Fruit fly (Drosophila melanogaster) whole organism, embryonic: Measurements from ENCODE around the gene Yif1.
A peak's percentile ranks its signal among the peaks of the same experiment; 100 is the strongest.

Source experiments
- Atf-2 ChIP-seq: fragments of 200-800 bp; sonication (Bioruptor generic); optimal IDR thresholded peaks from 2 replicates; lab custom pipeline; 2016; ENCODE audit warnings: missing biosample characterization, missing genetic modification characterization
- BtbVII ChIP-seq: fragments of 200-800 bp; sonication (Bioruptor generic); optimal IDR thresholded peaks from 3 replicates; lab custom pipeline; 2017; ENCODE audit warnings: missing biosample characterization, mild to moderate bottlenecking, missing genetic modification characterization
- CG1024 ChIP-seq: fragments of 200-800 bp; sonication (Bioruptor generic); IDR thresholded peaks from 2 replicates; pipeline ENCODE4 v1.3.6; 2022; ENCODE audit warnings: missing biosample characterization, missing genetic modification characterization
- CG14014 ChIP-seq: fragments of 200-800 bp; sonication (Bioruptor generic); IDR thresholded peaks from 2 replicates; pipeline ENCODE4 v1.3.6; 2022; ENCODE audit warnings: missing biosample characterization, missing genetic modification characterization
- CG14710 ChIP-seq: fragments of 200-800 bp; sonication (Bioruptor generic); optimal IDR thresholded peaks from 3 replicates; lab custom pipeline; 2019; ENCODE audit warnings: missing biosample characterization, mild to moderate bottlenecking, missing genetic modification characterization, moderate library complexity
- CG15514 ChIP-seq: fragments of 200-800 bp; sonication (Bioruptor generic); optimal IDR thresholded peaks from 3 replicates; lab custom pipeline; 2017; ENCODE audit warnings: missing biosample characterization, missing genetic modification characterization, mild to moderate bottlenecking, moderate library complexity, missing genetic modification reagents
- CG1647 ChIP-seq: fragments of 200-800 bp; sonication (Bioruptor generic); optimal IDR thresholded peaks from 3 replicates; lab custom pipeline; 2016; ENCODE audit warnings: missing biosample characterization, missing genetic modification characterization
- CG16813 ChIP-seq: fragments of 200-800 bp; sonication (Bioruptor generic); IDR thresholded peaks from 3 replicates; pipeline ENCODE4 v1.3.6; 2022; ENCODE audit warnings: missing biosample characterization, missing genetic modification characterization; ENCODE audit not compliant: partially characterized antibody
- CG16863 ChIP-seq: fragments of 200-800 bp; sonication (Bioruptor generic); optimal IDR thresholded peaks from 3 replicates; lab custom pipeline; 2016; ENCODE audit warnings: missing biosample characterization, missing genetic modification characterization
- CG17361 ChIP-seq: fragments of 200-800 bp; sonication (Bioruptor generic); IDR thresholded peaks from 3 replicates; pipeline ENCODE4 v1.3.6; 2022; ENCODE audit warnings: missing biosample characterization, missing genetic modification characterization
- CG18262 ChIP-seq: fragments of 200-800 bp; optimal IDR thresholded peaks from 3 replicates; lab custom pipeline; 2019; ENCODE audit warnings: missing biosample characterization, mild to moderate bottlenecking, missing genetic modification characterization, moderate library complexity
- CG18476 ChIP-seq: fragments of 200-800 bp; sonication (Bioruptor generic); optimal IDR thresholded peaks from 2 replicates; lab custom pipeline; 2016; ENCODE audit warnings: missing biosample characterization, mild to moderate bottlenecking, missing genetic modification characterization
- CG18619 ChIP-seq: fragments of 200-800 bp; sonication (Bioruptor generic); optimal IDR thresholded peaks from 3 replicates; lab custom pipeline; 2017; ENCODE audit warnings: missing biosample characterization, mild to moderate bottlenecking, missing genetic modification characterization
- CG30403 ChIP-seq: fragments of 200-800 bp; sonication (Bioruptor generic); optimal IDR thresholded peaks from 3 replicates; lab custom pipeline; 2016; ENCODE audit warnings: missing biosample characterization, missing genetic modification characterization
- CG31224 ChIP-seq: fragments of 200-800 bp; sonication (Bioruptor generic); IDR thresholded peaks from 2 replicates; pipeline ENCODE4 v1.3.6; 2022; ENCODE audit warnings: missing biosample characterization, missing genetic modification characterization
- CG3726 ChIP-seq: fragments of 200-800 bp; sonication (Bioruptor generic); IDR thresholded peaks from 3 replicates; pipeline ENCODE4, ENCODE4 v1.3.6; 2022; ENCODE audit warnings: missing biosample characterization, missing genetic modification characterization
- CG3847 ChIP-seq: fragments of 200-800 bp; sonication (Bioruptor generic); IDR thresholded peaks from 2 replicates; pipeline ENCODE4 v1.3.6; 2022; ENCODE audit warnings: missing biosample characterization, missing genetic modification characterization
- CG6854 ChIP-seq: fragments of 200-800 bp; sonication (Bioruptor generic); optimal IDR thresholded peaks from 3 replicates; lab custom pipeline; 2017; ENCODE audit warnings: missing biosample characterization, mild to moderate bottlenecking, missing genetic modification characterization
- CG7357 ChIP-seq: fragments of 200-800 bp; sonication (Bioruptor generic); IDR thresholded peaks from 3 replicates; pipeline ENCODE4 v1.3.6; 2022; ENCODE audit warnings: missing biosample characterization, missing genetic modification characterization
- CG7963 ChIP-seq: fragments of 200-800 bp; sonication (Bioruptor generic); IDR thresholded peaks from 3 replicates; pipeline ENCODE4 v1.3.6; 2022; ENCODE audit warnings: missing biosample characterization, missing genetic modification characterization; ENCODE audit not compliant: partially characterized antibody
- CG9609 ChIP-seq: fragments of 200-800 bp; sonication (Bioruptor generic); optimal IDR thresholded peaks from 3 replicates; lab custom pipeline; 2016; ENCODE audit warnings: missing biosample characterization, missing genetic modification characterization
- Chrac-16 ChIP-seq: fragments of 200-800 bp; sonication (Bioruptor generic); optimal IDR thresholded peaks from 3 replicates; lab custom pipeline; 2016; ENCODE audit warnings: missing biosample characterization, missing genetic modification characterization
- Dp ChIP-seq: fragments of 200-800 bp; sonication (Bioruptor generic); optimal IDR thresholded peaks from 2 replicates; lab custom pipeline; 2018; ENCODE audit warnings: missing biosample characterization, mild to moderate bottlenecking, missing genetic modification characterization, moderate library complexity
- E2f2 ChIP-seq: fragments of 200-800 bp; sonication (Bioruptor generic); IDR thresholded peaks from 2 replicates; pipeline ENCODE4 v1.3.6; 2022; ENCODE audit warnings: missing biosample characterization, missing genetic modification characterization
- GATAe ChIP-seq: fragments of 200-800 bp; sonication (Bioruptor generic); conservative IDR thresholded peaks from 2 replicates; pipeline ENCODE4 v1.3.6; 2022; ENCODE audit warnings: missing biosample characterization, missing genetic modification characterization
- Hmr ChIP-seq: fragments of 200-800 bp; sonication (Bioruptor generic); optimal IDR thresholded peaks from 3 replicates; lab custom pipeline; 2017; ENCODE audit warnings: mild to moderate bottlenecking, missing biosample characterization, missing genetic modification reagents, missing genetic modification characterization
- Hsf ChIP-seq: fragments of 200-800 bp; sonication (Bioruptor generic); optimal IDR thresholded peaks from 3 replicates; lab custom pipeline; 2016; ENCODE audit warnings: missing biosample characterization, missing genetic modification characterization
- Lhr ChIP-seq: fragments of 200-800 bp; sonication (Bioruptor generic); optimal IDR thresholded peaks from 3 replicates; lab custom pipeline; 2017; ENCODE audit warnings: mild to moderate bottlenecking, missing biosample characterization, missing genetic modification reagents, missing genetic modification characterization
- Opbp ChIP-seq: fragments of 200-800 bp; sonication (Bioruptor generic); IDR thresholded peaks from 3 replicates; pipeline ENCODE4 v1.3.6; 2022; ENCODE audit warnings: missing biosample characterization, missing genetic modification characterization; ENCODE audit not compliant: partially characterized antibody
- Rfx ChIP-seq: fragments of 200-800 bp; sonication (Bioruptor generic); IDR thresholded peaks from 2 replicates; pipeline ENCODE4 v1.3.6; 2022; ENCODE audit warnings: missing biosample characterization, missing genetic modification characterization
- Spps ChIP-seq: fragments of 200-800 bp; sonication (Bioruptor generic); optimal IDR thresholded peaks from 2 replicates; lab custom pipeline; 2018; ENCODE audit warnings: missing biosample characterization, mild to moderate bottlenecking, missing genetic modification characterization
- ase ChIP-seq: fragments of 200-800 bp; sonication (Bioruptor generic); IDR thresholded peaks from 3 replicates; pipeline ENCODE4 v1.3.6; 2022; ENCODE audit warnings: missing biosample characterization, missing genetic modification characterization
- bsh ChIP-seq, 2 experiments: fragments of 200-800 bp; sonication (Bioruptor generic); optimal IDR thresholded peaks; 2 replicates each; lab custom pipeline; 2017 to 2018; ENCODE audit warnings: mild to moderate bottlenecking in 2 of 2, missing biosample characterization in 2 of 2, missing genetic modification characterization in 2 of 2, moderate library complexity in 1 of 2
- grau ChIP-seq: fragments of 200-800 bp; optimal IDR thresholded peaks from 3 replicates; lab custom pipeline; 2019; ENCODE audit warnings: missing biosample characterization, mild to moderate bottlenecking, missing genetic modification characterization, moderate library complexity
- ken ChIP-seq: fragments of 200-800 bp; sonication (Bioruptor generic); IDR thresholded peaks from 3 replicates; pipeline ENCODE4 v1.3.6; 2022; ENCODE audit warnings: missing biosample characterization, missing genetic modification characterization
- lilli ChIP-seq: fragments of 200-800 bp; sonication (Bioruptor generic); optimal IDR thresholded peaks from 3 replicates; lab custom pipeline; 2016; ENCODE audit warnings: missing biosample characterization, missing genetic modification characterization
- lmd ChIP-seq: fragments of 200-800 bp; sonication (Bioruptor generic); IDR thresholded peaks from 2 replicates; pipeline ENCODE4 v1.3.6; 2022; ENCODE audit warnings: missing biosample characterization, missing genetic modification characterization
- lola ChIP-seq, 3 experiments: fragments of >200 bp in 2 of 3; fragments of 200-800 bp in 1 of 3; sonication (Bioruptor generic) in 1 of 3; optimal IDR thresholded peaks; 2 replicates each; lab custom pipeline; 2017 to 2019; ENCODE audit warnings: missing biosample characterization in 3 of 3, missing genetic modification characterization in 3 of 3, mild to moderate bottlenecking in 1 of 3, moderate library complexity in 1 of 3
- pnt ChIP-seq: fragments of 200-800 bp; sonication (Bioruptor generic); optimal IDR thresholded peaks from 3 replicates; lab custom pipeline; 2016; ENCODE audit warnings: missing biosample characterization, missing genetic modification characterization
- prd ChIP-seq, 3 experiments: fragments of >200 bp in 2 of 3; fragments of 200-800 bp in 1 of 3; sonication (Bioruptor generic) in 1 of 3; optimal IDR thresholded peaks in 2 of 3; IDR thresholded peaks in 1 of 3; 2 replicates in 2 of 3; 3 replicates in 1 of 3; pipeline versions ENCODE4 v1.3.6 to Lab custom; 2017 to 2022; ENCODE audit warnings: missing biosample characterization in 1 of 3, missing genetic modification characterization in 1 of 3
- pzg ChIP-seq: fragments of 200-800 bp; sonication (Bioruptor generic); optimal IDR thresholded peaks from 3 replicates; lab custom pipeline; 2018; ENCODE audit warnings: missing biosample characterization, mild to moderate bottlenecking, missing genetic modification characterization, moderate library complexity
- sd ChIP-seq: fragments of 200-800 bp; sonication (Bioruptor generic); optimal IDR thresholded peaks from 3 replicates; lab custom pipeline; 2018; ENCODE audit warnings: missing biosample characterization, mild to moderate bottlenecking, missing genetic modification characterization, moderate library complexity
- so ChIP-seq: fragments of 200-800 bp; sonication (Bioruptor generic); IDR thresholded peaks from 3 replicates; pipeline ENCODE4 v1.3.6; 2022; ENCODE audit warnings: missing biosample characterization, missing genetic modification characterization
- ssp ChIP-seq: fragments of 200-800 bp; sonication (Bioruptor generic); IDR thresholded peaks from 2 replicates; pipeline ENCODE4 v1.3.6; 2022; ENCODE audit warnings: missing biosample characterization, missing genetic modification characterization
- sug ChIP-seq: fragments of 200-800 bp; optimal IDR thresholded peaks from 2 replicates; lab custom pipeline; 2019; ENCODE audit warnings: missing biosample characterization, mild to moderate bottlenecking, missing genetic modification characterization, moderate library complexity
- tin ChIP-seq: fragments of 200-800 bp; sonication (Bioruptor generic); optimal IDR thresholded peaks from 3 replicates; lab custom pipeline; 2016; ENCODE audit warnings: missing biosample characterization, missing genetic modification characterization
- trem ChIP-seq: fragments of 200-800 bp; optimal IDR thresholded peaks from 3 replicates; lab custom pipeline; 2019; ENCODE audit warnings: missing biosample characterization, mild to moderate bottlenecking, missing genetic modification characterization, moderate library complexity
- unpg ChIP-seq: fragments of 200-800 bp; sonication (Bioruptor generic); optimal IDR thresholded peaks from 3 replicates; lab custom pipeline; 2018; ENCODE audit warnings: missing biosample characterization, mild to moderate bottlenecking, missing genetic modification characterization, moderate library complexity
- zf30C ChIP-seq: fragments of 200-800 bp; sonication (Bioruptor generic); optimal IDR thresholded peaks from 3 replicates; lab custom pipeline; 2018; ENCODE audit warnings: missing biosample characterization, mild to moderate bottlenecking, missing genetic modification characterization

Yif1 gene

DNA sequence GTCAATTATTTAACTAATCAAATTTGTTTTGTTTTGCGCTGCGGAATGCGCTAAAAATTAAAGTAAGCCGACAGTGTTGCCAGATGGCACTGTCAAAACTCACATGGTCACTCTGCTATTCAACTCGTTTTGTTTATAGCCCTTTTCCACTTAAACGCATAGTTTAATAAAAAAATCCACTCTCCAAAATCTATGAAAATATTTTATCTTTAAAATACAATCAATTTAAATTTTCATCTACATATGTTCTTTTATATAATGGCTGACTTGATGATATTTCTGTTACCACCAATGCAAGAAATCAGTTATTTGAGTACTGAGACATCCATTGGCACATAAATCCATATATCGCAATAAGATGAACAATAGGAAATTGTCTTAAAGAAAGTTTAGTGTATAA, 376 bp upstream of the Yif1 start, which contains the start of gene CG6425 (continued):
- TF ChIP-seq CG7963 (GFP tag; lab: Robert Waterston, UW) (0 out of 3 replicates have a peak, but pooled peaks have one; percentile 10), CG14014 (GFP tag; lab: Robert Waterston, UW) (0 out of 2 replicates have a peak, but pooled peaks have one; percentile 36), CG7357 (GFP tag; lab: Robert Waterston, UW) (peak; percentile 98), lilli (GFP tag; lab: Kevin White, UChicago) (peak; percentile 38), CG18476 (no peak), Dp (GFP tag; lab: Kevin White, UChicago) (peak; percentile 78), sug (tag; lab: Kevin White, UChicago) (peak; percentile 26), pnt (no peak), unpg (GFP tag; lab: Kevin White, UChicago) (peak; percentile 15), CG18262 (tag; lab: Kevin White, UChicago) (peak; percentile 20), Hsf (peak; percentile 3), grau (tag; lab: Kevin White, UChicago) (peak; percentile 38), pzg (GFP tag; lab: Kevin White, UChicago) (peak; percentile 59), tin (peak; percentile 14), sd (tag; lab: Kevin White, UChicago) (peak; percentile 60), CG30403 (GFP tag; lab: Kevin White, UChicago) (peak; percentile 27), CG1024 (peak; percentile 52; the same call in 1 of the 2 replicates), CG14710 (tag; lab: Kevin White, UChicago) (peak; percentile 54), E2f2 (GFP tag; lab: Robert Waterston, UW) (peak; percentile 87), ssp (GFP tag; lab: Robert Waterston, UW) (peak; percentile 97), bsh (GFP tag; optimal IDR thresholded peaks at IDR 0.05; lab: Kevin White, UChicago) (peak in 1 of 2 experiments; percentile 6), Hmr (GFP tag; lab: Kevin White, UChicago) (no peak), Rfx (GFP tag; lab: Robert Waterston, UW) (peak; percentile 45; the same call in 1 of the 2 replicates), zf30C (GFP tag; lab: Kevin White, UChicago) (peak; percentile 25), lola (GFP tag; optimal IDR thresholded peaks at IDR 0.05; lab: Kevin White, UChicago) (peak in 2 of 3 experiments; percentile 32 to 85), CG15514 (GFP tag; lab: Kevin White, UChicago) (peak; percentile 13), CG17361 (GFP tag; lab: Robert Waterston, UW) (peak; percentile 56; the same call in 2 of the 3 replicates), Spps (tag; lab: Kevin White, UChicago) (no peak), CG3847 (GFP tag; lab: Robert Waterston, UW) (peak; percentile 79), CG18619 (GFP tag; lab: Kevin White, UChicago) (no peak), GATAe (GFP tag; lab: Robert Waterston, UW) (no peak), Lhr (GFP tag; lab: Kevin White, UChicago) (peak; percentile 37), prd (optimal IDR thresholded peaks at IDR 0.05; lab: Kevin White, UChicago) (no peak), prd (GFP tag; IDR thresholded peaks at IDR 0.05; lab: Robert Waterston, UW) (peak; percentile 19; the same call in 1 of the 3 replicates), lmd (GFP tag; lab: Robert Waterston, UW) (no peak), CG31224 (GFP tag; lab: Robert Waterston, UW) (no peak)

DNA sequence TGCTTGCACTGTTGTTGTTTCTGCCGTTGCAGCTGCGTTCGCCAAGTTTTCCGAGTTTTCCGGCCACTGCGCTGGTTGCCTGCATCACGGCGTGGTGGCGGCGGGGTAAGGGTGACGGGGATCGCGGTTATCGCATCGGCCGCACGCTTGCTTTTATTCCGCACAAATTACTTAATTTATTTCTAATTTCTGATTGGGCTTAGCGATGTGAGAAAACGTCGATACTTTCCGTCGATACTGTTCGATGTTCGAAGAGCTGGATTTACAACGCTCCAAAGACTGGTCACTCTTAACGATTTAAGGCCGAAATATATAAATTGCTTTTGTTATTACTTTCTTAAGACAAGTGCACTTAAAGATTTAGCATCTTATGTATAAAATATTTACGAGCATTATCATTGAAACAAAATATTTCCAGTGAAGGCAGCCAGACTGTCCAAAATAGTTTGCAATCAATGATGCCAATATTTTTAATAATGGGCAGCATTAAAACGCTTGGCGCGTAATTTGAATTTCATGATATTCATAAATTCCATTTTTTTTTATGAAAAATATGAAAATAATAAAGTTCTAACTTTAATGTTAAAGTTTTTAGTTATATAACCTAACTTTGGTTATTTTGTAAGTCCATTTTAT, 7.4 kb downstream of the Yif1 start, which contains the start of gene CG6420:
TSS of gene CG6420 (minus strand) at position 240 of the 636 bp plus-strand sequence.
- TF ChIP-seq CG16863 (GFP tag; lab: Kevin White, UChicago) (no peak), CG3726 (GFP tag; lab: Robert Waterston, UW) (no peak), CG1647 (GFP tag; lab: Kevin White, UChicago) (no peak), Opbp (GFP tag; lab: Robert Waterston, UW) (peak; percentile 87), Chrac-16 (GFP tag; lab: Kevin White, UChicago) (no peak), Atf-2 (GFP tag; lab: Kevin White, UChicago) (no peak), ase (GFP tag; lab: Robert Waterston, UW) (no peak), so (GFP tag; lab: Robert Waterston, UW) (no peak), CG9609 (GFP tag; lab: Kevin White, UChicago) (no peak), CG16813 (peak; percentile 88), CG6854 (GFP tag; lab: Kevin White, UChicago) (no peak), trem (peak; percentile 27), lmd (GFP tag; lab: Robert Waterston, UW) (no peak), BtbVII (no peak), ken (no peak)
